Fruit fly (Drosophila melanogaster) whole organism: ENCODE results near the gene LPCAT.

Source experiments
- CG8478 ChIP-seq: fragments of >200 bp; optimal IDR thresholded peaks from 2 replicates; lab custom pipeline; 2018; ENCODE audit warnings: inconsistent platforms
- Dll ChIP-seq: fragments of >200 bp; optimal IDR thresholded peaks from 2 replicates; lab custom pipeline; 2017
- EcR ChIP-seq, 2 experiments: fragments of >200 bp; optimal IDR thresholded peaks; 2 replicates each; lab custom pipeline; 2017; ENCODE audit warnings: missing biosample characterization in 2 of 2, missing genetic modification characterization in 2 of 2, missing genetic modification reagents in 2 of 2
- pan ChIP-seq: fragments of >200 bp; optimal IDR thresholded peaks from 2 replicates; lab custom pipeline; 2017
- psq ChIP-seq: fragments of >200 bp; optimal IDR thresholded peaks from 2 replicates; lab custom pipeline; 2017
- usp ChIP-seq: fragments of >200 bp; optimal IDR thresholded peaks from 2 replicates; lab custom pipeline; 2017; ENCODE audit warnings: missing biosample characterization, missing genetic modification characterization, mixed read lengths

LPCAT gene

DNA sequence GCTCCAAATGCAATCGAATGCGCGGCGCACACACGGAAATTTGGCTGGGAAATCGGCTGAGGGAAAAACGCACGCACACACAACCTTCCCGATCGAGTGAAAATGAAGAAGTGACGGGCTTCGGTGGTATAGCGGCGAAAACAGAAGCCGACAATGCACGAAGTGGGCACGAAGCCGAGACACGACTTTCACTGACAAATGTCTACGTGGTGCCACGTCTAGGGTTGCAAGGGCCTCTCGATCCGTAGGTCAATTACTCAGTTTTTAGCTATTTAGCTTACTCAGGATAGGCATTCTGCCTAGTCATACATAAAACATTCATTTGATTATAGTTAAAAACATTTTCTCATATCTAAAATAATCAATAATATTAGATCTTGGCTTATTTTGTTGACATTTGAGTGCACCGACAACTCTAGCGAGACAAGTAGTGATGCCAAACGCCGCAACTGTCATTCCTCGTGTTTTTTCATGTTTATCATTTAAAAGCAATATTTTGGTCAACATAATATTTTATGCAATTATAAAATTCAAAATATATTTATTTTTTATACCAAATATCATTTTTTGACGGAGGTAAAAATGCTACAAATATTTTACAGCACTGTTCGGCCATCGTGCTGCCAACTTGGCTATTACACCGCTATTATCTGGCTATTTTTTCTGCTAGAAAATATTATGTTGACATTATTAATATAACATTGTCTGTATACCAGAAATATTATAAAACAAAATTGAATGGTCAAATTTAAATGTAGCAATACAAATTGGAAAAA, 26.1 kb downstream of the LPCAT start:
- no peak for TF ChIP-seq pan (lab: Kevin White, UChicago)
- no peak for TF ChIP-seq Dll (lab: Kevin White, UChicago)
- no peak for TF ChIP-seq CG8478 (lab: Kevin White, UChicago)
- TF ChIP-seq EcR (GFP tag; optimal IDR thresholded peaks at IDR 0.05; lab: Kevin White, UChicago) = no peak
- no peak for TF ChIP-seq psq

DNA sequence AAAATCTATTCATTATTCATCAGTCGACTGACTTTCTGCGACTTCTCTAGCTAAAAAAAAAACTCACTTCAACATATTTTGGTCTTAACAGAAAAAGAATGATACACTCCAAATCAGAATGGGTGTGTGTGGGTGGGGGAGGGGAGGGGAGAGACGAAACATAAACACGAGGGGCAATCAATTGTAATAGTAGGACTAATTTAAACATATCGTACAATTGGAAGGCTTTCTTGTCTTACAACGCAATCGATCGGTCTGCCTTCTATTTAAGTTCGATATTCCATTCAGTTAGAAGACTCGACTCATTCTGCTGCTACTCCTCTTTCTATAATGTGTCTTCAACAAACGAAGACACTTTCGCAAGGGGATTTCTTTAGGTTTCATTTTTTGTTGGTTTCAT, 28.6 kb downstream of the LPCAT start:
- TF ChIP-seq pan (lab: Kevin White, UChicago) = no peak
- TF ChIP-seq EcR (GFP tag; optimal IDR thresholded peaks at IDR 0.05; lab: Kevin White, UChicago) = no peak
- TF ChIP-seq usp (GFP tag; lab: Kevin White, UChicago) = no peak
- TF ChIP-seq psq = no peak
- no peak for TF ChIP-seq CG8478 (lab: Kevin White, UChicago)
- no peak for TF ChIP-seq Dll (lab: Kevin White, UChicago)

DNA sequence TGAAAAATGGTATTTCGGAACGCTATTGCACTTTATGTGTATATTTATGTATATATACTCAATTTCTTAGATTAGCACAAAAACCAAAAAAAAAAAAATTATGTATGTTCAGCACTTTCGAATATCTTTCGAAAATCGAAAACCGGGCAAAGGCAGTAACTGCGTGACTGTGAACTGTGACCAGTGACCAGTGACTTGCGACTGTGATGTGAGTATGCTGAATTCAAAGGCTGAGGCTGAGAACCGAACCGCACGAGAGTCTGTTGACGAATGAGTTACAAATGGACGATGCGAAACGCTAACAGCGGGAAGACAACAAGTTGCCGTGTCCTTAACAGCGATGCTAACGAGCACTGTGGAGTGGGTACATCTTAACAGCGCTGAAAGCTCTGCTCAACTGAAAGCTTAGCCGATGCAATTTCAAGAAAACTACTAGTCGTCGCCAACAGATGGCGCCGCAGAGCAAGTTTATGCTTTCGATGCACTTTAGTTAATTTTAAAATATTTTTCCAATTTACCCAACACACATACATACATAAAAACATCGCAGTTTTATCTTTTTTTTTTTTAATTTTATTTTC, 29.1 kb downstream of the LPCAT start, which contains the start of gene CG32700:
Gene CG32700 (minus strand): TSS at position 274 of the 581 bp plus-strand sequence.
- TF ChIP-seq Dll (lab: Kevin White, UChicago) (no peak), pan (lab: Kevin White, UChicago) (no peak)

DNA sequence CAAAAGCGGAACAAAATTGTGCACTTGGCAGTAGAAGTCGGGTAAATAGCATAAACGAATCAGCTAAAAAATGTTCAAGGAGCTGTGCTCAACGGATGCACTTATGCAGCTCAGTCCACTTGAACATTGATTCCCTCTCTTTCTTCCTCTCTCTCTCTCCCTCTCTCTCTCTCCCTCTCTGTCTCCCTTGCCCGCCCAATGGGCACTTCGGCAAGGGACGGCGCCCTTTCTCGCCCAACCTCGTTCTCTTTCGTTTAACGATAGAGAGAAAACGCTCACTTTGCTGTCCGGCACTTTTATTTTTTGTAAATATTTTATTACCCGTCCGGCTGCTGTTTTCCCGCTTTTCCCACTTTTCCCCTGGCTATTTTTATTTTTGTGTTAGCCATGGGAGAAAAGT, 35.3 kb downstream of the LPCAT start:
- no peak for TF ChIP-seq EcR (GFP tag; optimal IDR thresholded peaks at IDR 0.05; lab: Kevin White, UChicago)
- TF ChIP-seq psq = no peak
- no peak for TF ChIP-seq usp (GFP tag; lab: Kevin White, UChicago)
- TF ChIP-seq pan (lab: Kevin White, UChicago) = no peak
- TF ChIP-seq Dll (lab: Kevin White, UChicago) = no peak
- TF ChIP-seq CG8478 (lab: Kevin White, UChicago) = no peak

DNA sequence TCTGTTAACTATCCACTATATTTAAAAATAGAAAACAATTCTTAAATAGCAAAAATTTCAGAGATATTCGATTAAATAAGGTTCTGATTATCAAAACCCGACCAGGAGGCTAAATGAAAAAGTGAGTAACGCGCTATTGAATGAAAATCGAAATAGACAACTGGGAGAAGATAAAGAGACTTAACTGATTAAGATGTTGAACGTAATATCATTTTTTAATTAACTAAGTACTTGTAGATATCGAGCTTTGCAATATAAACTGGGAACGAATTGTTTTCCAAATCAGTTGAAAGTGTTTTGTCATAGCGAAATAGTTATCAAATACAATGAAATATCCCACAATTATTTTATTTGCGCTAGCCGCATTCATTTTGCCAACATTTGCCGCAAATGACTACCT, 46.3 kb downstream of the LPCAT start, which contains the start of gene CG34026:
Gene CG34026 (plus strand): TSS at position 301 of the 400 bp plus-strand sequence.
- TF ChIP-seq EcR (GFP tag; optimal IDR thresholded peaks at IDR 0.05; lab: Kevin White, UChicago) (no peak), psq (no peak), pan (lab: Kevin White, UChicago) (no peak), usp (GFP tag; lab: Kevin White, UChicago) (no peak), Dll (lab: Kevin White, UChicago) (no peak), CG8478 (lab: Kevin White, UChicago) (no peak)

DNA sequence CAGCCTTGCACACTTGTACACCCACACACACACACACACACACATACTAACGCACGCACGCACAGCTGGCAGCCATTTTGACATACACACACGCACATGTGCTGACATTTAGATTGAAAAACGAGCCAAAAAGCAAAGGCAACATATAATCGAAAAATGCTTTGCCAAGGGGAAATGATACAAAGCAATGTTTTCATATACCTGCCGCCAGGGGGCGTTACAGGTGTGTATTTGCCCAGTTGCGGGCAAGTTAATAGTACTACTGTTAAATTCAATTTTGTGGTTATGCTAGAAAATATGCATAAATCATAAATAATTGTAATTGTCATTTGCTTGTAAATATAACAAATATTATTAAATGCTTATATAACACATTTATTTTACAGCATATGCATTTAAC, 47.3 kb downstream of the LPCAT start:
- TF ChIP-seq CG8478 (lab: Kevin White, UChicago) (no peak), EcR (GFP tag; optimal IDR thresholded peaks at IDR 0.05; lab: Kevin White, UChicago) (no peak), psq (no peak), pan (lab: Kevin White, UChicago) (no peak), Dll (lab: Kevin White, UChicago) (no peak), usp (GFP tag; lab: Kevin White, UChicago) (no peak)

DNA sequence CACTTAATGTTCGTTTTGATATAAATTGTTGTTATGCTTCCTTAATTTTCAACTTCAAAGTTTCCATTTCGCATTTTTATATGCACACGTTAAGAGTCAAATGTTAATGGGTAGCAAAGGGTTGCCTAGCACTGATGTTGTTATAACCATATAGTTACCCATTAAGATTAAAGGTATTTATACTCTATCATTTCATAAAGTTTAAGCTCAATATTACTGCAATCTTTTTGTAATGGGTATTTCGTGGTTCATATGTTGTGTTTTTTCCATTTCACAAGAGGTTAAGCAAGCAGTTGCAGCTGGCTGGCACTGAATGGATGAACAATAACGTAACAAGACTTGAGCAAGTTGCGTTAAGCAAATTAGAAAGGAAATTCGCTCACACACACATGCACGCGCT, 47.9 kb downstream of the LPCAT start:
- TF ChIP-seq CG8478 (lab: Kevin White, UChicago) (no peak), pan (lab: Kevin White, UChicago) (no peak), Dll (lab: Kevin White, UChicago) (no peak), usp (GFP tag; lab: Kevin White, UChicago) (no peak), EcR (GFP tag; optimal IDR thresholded peaks at IDR 0.05; lab: Kevin White, UChicago) (no peak), psq (no peak)

DNA sequence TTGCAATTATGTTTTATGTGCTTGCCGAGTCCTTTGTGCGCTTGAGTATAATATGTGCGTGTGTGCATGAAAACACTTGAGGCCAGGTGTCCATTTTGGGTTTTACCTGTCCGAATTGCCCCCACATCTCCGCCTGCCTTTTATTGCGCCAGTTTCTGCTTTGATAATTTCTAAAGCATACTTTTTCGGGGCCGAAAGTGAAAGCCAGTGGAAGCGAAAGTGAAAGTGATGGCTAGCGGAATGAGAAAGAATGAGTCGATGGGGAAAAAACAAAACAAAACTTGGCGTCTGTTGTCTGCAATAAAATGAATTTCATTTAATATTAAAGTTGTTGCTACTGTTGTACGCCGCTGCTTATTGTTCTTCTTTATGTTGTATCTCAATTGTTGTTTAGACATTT, 56.2 kb downstream of the LPCAT start:
- TF ChIP-seq usp (GFP tag; lab: Kevin White, UChicago) (no peak), Dll (lab: Kevin White, UChicago) (no peak)
